Worm (Caenorhabditis elegans) whole organism, L4 larva: Measurements from ENCODE around the gene ZK822.9.

ENCODE experiments used
- F44E2.7 ChIP-seq: fragments of 200-800 bp; sonication (Bioruptor generic); IDR thresholded peaks from 2 replicates; pipeline ENCODE4 v2.1.2; 2022; ENCODE audit warnings: missing genetic modification characterization, missing compliant biosample characterization
- T20F7.1 ChIP-seq: fragments of 200-800 bp; sonication (Bioruptor generic); optimal IDR thresholded peaks from 2 replicates; lab custom pipeline; 2018; ENCODE audit warnings: mild to moderate bottlenecking, missing genetic modification characterization, missing compliant biosample characterization
- T26A8.4 ChIP-seq: fragments of 200-800 bp; sonication (Bioruptor generic); IDR thresholded peaks from 2 replicates; pipeline ENCODE4 v1.3.6; 2022; ENCODE audit warnings: missing genetic modification characterization, missing compliant biosample characterization
- Y105C5A.15 ChIP-seq: fragments of 200-800 bp; sonication (Bioruptor generic); IDR thresholded peaks from 2 replicates; pipeline ENCODE4 v1.3.6; 2022; ENCODE audit warnings: missing genetic modification characterization, missing compliant biosample characterization
- Y48G9A.11 ChIP-seq: fragments of 200-800 bp; sonication (Bioruptor generic); IDR thresholded peaks from 2 replicates; pipeline ENCODE4 v1.3.6; 2022; ENCODE audit warnings: missing genetic modification reagents, missing genetic modification characterization, missing compliant biosample characterization
- Y75B8A.6 ChIP-seq: fragments of 200-800 bp; sonication (Bioruptor generic); IDR thresholded peaks from 2 replicates; pipeline ENCODE4 v1.3.6; 2022; ENCODE audit warnings: missing genetic modification reagents, missing genetic modification characterization, missing compliant biosample characterization
- ZK546.5 ChIP-seq, 2 experiments: sonication (generic microtip); optimal IDR thresholded peaks; 2 replicates each; lab custom pipeline; 2017; ENCODE audit warnings: missing biosample characterization in 2 of 2, missing genetic modification characterization in 2 of 2
- aha-1 ChIP-seq: fragments of 150-350 bp; peaks from one replicate; lab custom pipeline; 2014; ENCODE audit warnings: missing biosample characterization, missing genetic modification characterization
- aly-2 ChIP-seq: sonication (generic microtip); optimal IDR thresholded peaks from 2 replicates; lab custom pipeline; 2018; ENCODE audit warnings: missing biosample characterization, missing genetic modification characterization
- ama-1 ChIP-seq: fragments of 150-350 bp; optimal IDR thresholded peaks from 2 replicates; lab custom pipeline; 2014; ENCODE audit warnings: inconsistent platforms, mixed read lengths
- arid-1 ChIP-seq: fragments of 200-800 bp; sonication (Bioruptor generic); conservative IDR thresholded peaks from 2 replicates; pipeline ENCODE4 v1.3.6; 2022; ENCODE audit warnings: missing genetic modification reagents, missing genetic modification characterization, missing compliant biosample characterization
- ceh-20 ChIP-seq: fragments of 200-800 bp; sonication (Bioruptor generic); IDR thresholded peaks from 2 replicates; pipeline ENCODE4 v1.3.6; 2022; ENCODE audit warnings: missing genetic modification reagents, missing genetic modification characterization, missing compliant biosample characterization
- ceh-82 ChIP-seq: sonication (generic microtip); optimal IDR thresholded peaks from 2 replicates; lab custom pipeline; 2017; ENCODE audit warnings: missing biosample characterization, missing genetic modification characterization
- ces-1 ChIP-seq: fragments of 150-350 bp; sonication (generic microtip); optimal IDR thresholded peaks from 4 replicates; lab custom pipeline; 2014; ENCODE audit warnings: missing biosample characterization, missing genetic modification reagents, missing genetic modification characterization
- cey-2 ChIP-seq: sonication (generic microtip); optimal IDR thresholded peaks from 3 replicates; lab custom pipeline; 2017; ENCODE audit warnings: missing genetic modification characterization, mild to moderate bottlenecking, missing compliant biosample characterization, antibody characterized with exemption, borderline replicate concordance; ENCODE audit not compliant: insufficient read depth
- daf-16 ChIP-seq, 3 experiments: sonication (generic microtip); optimal IDR thresholded peaks; 2 replicates each; lab custom pipeline; 2016 to 2017; ENCODE audit warnings: missing genetic modification characterization in 3 of 3, missing genetic modification reagents in 3 of 3, mild to moderate bottlenecking in 2 of 3, missing compliant biosample characterization in 2 of 3, missing biosample characterization in 1 of 3, moderate library complexity in 1 of 3
- daf-19 ChIP-seq: fragments of 200-800 bp; sonication (Bioruptor generic); conservative IDR thresholded peaks from 2 replicates; pipeline ENCODE4 v1.3.6; 2022; ENCODE audit warnings: missing genetic modification characterization, missing compliant biosample characterization
- daf-8 ChIP-seq: fragments of 200-800 bp; sonication (Bioruptor generic); IDR thresholded peaks from 2 replicates; pipeline ENCODE4 v1.3.6; 2022; ENCODE audit warnings: missing genetic modification characterization, missing compliant biosample characterization
- dpl-1 ChIP-seq: fragments of 150-350 bp; optimal IDR thresholded peaks from 2 replicates; lab custom pipeline; 2014; ENCODE audit warnings: missing biosample characterization, missing genetic modification reagents, missing genetic modification characterization
- egl-43 ChIP-seq: fragments of 200-800 bp; sonication (Bioruptor generic); IDR thresholded peaks from 2 replicates; pipeline ENCODE4 v1.3.6; 2022; ENCODE audit warnings: missing genetic modification reagents, missing genetic modification characterization, missing compliant biosample characterization
- gei-8 ChIP-seq: fragments of 200-800 bp; sonication (Bioruptor generic); optimal IDR thresholded peaks from 2 replicates; lab custom pipeline; 2018; ENCODE audit warnings: mild to moderate bottlenecking, missing genetic modification characterization, missing compliant biosample characterization
- hif-1 ChIP-seq, 2 experiments: sonication (generic microtip); optimal IDR thresholded peaks; 2 replicates each; lab custom pipeline; 2016 to 2017; ENCODE audit warnings: missing compliant biosample characterization in 2 of 2, missing genetic modification characterization in 2 of 2, missing genetic modification reagents in 2 of 2, missing genotype in 2 of 2, mild to moderate bottlenecking in 1 of 2
- hlh-11 ChIP-seq: fragments of 200-800 bp; sonication (Bioruptor generic); optimal IDR thresholded peaks from 2 replicates; lab custom pipeline; 2018; ENCODE audit warnings: mild to moderate bottlenecking, missing genetic modification characterization, missing compliant biosample characterization
- lin-1 ChIP-seq: fragments of 200-800 bp; sonication (Bioruptor generic); IDR thresholded peaks from 2 replicates; pipeline ENCODE4 v1.3.6; 2022; ENCODE audit warnings: missing genetic modification reagents, missing genetic modification characterization, missing compliant biosample characterization
- lir-3 ChIP-seq: sonication (generic microtip); optimal IDR thresholded peaks from 2 replicates; lab custom pipeline; 2016; ENCODE audit warnings: mild to moderate bottlenecking, missing genetic modification characterization, missing compliant biosample characterization
- lsy-2 ChIP-seq, 2 experiments: fragments of 150-350 bp in 1 of 2; sonication (generic microtip) in 1 of 2; optimal IDR thresholded peaks; 2 replicates each; lab custom pipeline; 2014 to 2017; ENCODE audit warnings: missing biosample characterization in 2 of 2, missing genetic modification characterization in 2 of 2
- madf-5 ChIP-seq, 2 experiments: fragments of 200-800 bp; sonication (Bioruptor generic); IDR thresholded peaks; 2 replicates each; pipeline ENCODE4 v1.3.6; 2022; ENCODE audit warnings: missing compliant biosample characterization in 2 of 2, missing genetic modification characterization in 2 of 2
- mdl-1 ChIP-seq, 2 experiments: fragments of 150-350 bp in 1 of 2; sonication (generic microtip) in 1 of 2; optimal IDR thresholded peaks; 2 replicates each; lab custom pipeline; 2014 to 2017; ENCODE audit warnings: missing biosample characterization in 2 of 2, missing genetic modification characterization in 2 of 2
- mep-1 ChIP-seq: fragments of 150-350 bp; sonication (generic microtip); optimal IDR thresholded peaks from 3 replicates; lab custom pipeline; 2014; ENCODE audit warnings: missing biosample characterization, missing genetic modification characterization
- mes-2 ChIP-seq: sonication (generic microtip); optimal IDR thresholded peaks from 2 replicates; lab custom pipeline; 2016; ENCODE audit warnings: missing genotype, mild to moderate bottlenecking, missing genetic modification characterization, missing compliant biosample characterization; ENCODE audit not compliant: poor library complexity, severe bottlenecking
- nhr-10 ChIP-seq: fragments of 150-350 bp; optimal IDR thresholded peaks from 2 replicates; lab custom pipeline; 2014; ENCODE audit warnings: missing biosample characterization, missing genetic modification characterization
- nhr-102 ChIP-seq: sonication (generic microtip); optimal IDR thresholded peaks from 2 replicates; lab custom pipeline; 2016; ENCODE audit warnings: mild to moderate bottlenecking, missing genetic modification characterization, moderate library complexity, missing compliant biosample characterization
- nhr-237 ChIP-seq: sonication (generic microtip); optimal IDR thresholded peaks from 2 replicates; lab custom pipeline; 2017; ENCODE audit warnings: missing biosample characterization, missing genetic modification characterization
- nhr-28 ChIP-seq: fragments of 150-350 bp; optimal IDR thresholded peaks from 2 replicates; lab custom pipeline; 2014; ENCODE audit warnings: missing biosample characterization, missing genetic modification characterization
- nhr-42 ChIP-seq: fragments of 200-800 bp; sonication (Bioruptor generic); IDR thresholded peaks from 2 replicates; pipeline ENCODE4 v1.3.6; 2022; ENCODE audit warnings: missing genetic modification characterization, missing compliant biosample characterization
- nhr-76 ChIP-seq: fragments of 150-350 bp; optimal IDR thresholded peaks from 2 replicates; lab custom pipeline; 2014; ENCODE audit warnings: missing biosample characterization, missing genetic modification characterization
- nhr-77 ChIP-seq: fragments of 150-350 bp; optimal IDR thresholded peaks from 2 replicates; lab custom pipeline; 2014; ENCODE audit warnings: missing biosample characterization, missing genetic modification characterization
- pha-4 ChIP-seq, 2 experiments: fragments of 150-350 bp in 1 of 2; fragments of 200-800 bp in 1 of 2; sonication (Bioruptor generic) in 1 of 2; IDR thresholded peaks in 1 of 2; optimal IDR thresholded peaks in 1 of 2; 2 replicates each; pipeline versions ENCODE4 v1.3.6 to Lab custom; 2014 to 2022; ENCODE audit warnings: missing genetic modification characterization in 2 of 2, missing genetic modification reagents in 2 of 2, missing biosample characterization in 1 of 2, missing compliant biosample characterization in 1 of 2
- pqm-1 ChIP-seq: sonication (generic microtip); optimal IDR thresholded peaks from 2 replicates; lab custom pipeline; 2017; ENCODE audit warnings: missing biosample characterization, missing genetic modification characterization
- saeg-2 ChIP-seq: fragments of 200-800 bp; sonication (Bioruptor generic); IDR thresholded peaks from 2 replicates; pipeline ENCODE4 v1.3.6; 2022; ENCODE audit warnings: missing genetic modification reagents, missing genetic modification characterization, missing compliant biosample characterization
- sdz-12 ChIP-seq: fragments of 200-800 bp; sonication (Bioruptor generic); optimal IDR thresholded peaks from 2 replicates; lab custom pipeline; 2018; ENCODE audit warnings: mild to moderate bottlenecking, missing genetic modification characterization, missing compliant biosample characterization
- skn-1 ChIP-seq: fragments of 150-350 bp; optimal IDR thresholded peaks from 2 replicates; lab custom pipeline; 2014; ENCODE audit warnings: missing biosample characterization, missing genetic modification characterization
- spr-1 ChIP-seq: sonication (generic microtip); optimal IDR thresholded peaks from 2 replicates; lab custom pipeline; 2016; ENCODE audit warnings: mild to moderate bottlenecking, missing genetic modification characterization, missing compliant biosample characterization
- spr-3 ChIP-seq: fragments of 200-800 bp; sonication (Bioruptor generic); optimal IDR thresholded peaks from 2 replicates; lab custom pipeline; 2018; ENCODE audit warnings: mild to moderate bottlenecking, missing genetic modification characterization, missing compliant biosample characterization
- unc-130 ChIP-seq: sonication (generic microtip); optimal IDR thresholded peaks from 2 replicates; lab custom pipeline; 2016; ENCODE audit warnings: missing genetic modification reagents, missing genetic modification characterization, missing compliant biosample characterization
- vab-7 ChIP-seq: fragments of 200-800 bp; sonication (Bioruptor generic); IDR thresholded peaks from 2 replicates; pipeline ENCODE4 v1.3.6; 2022; ENCODE audit warnings: missing genetic modification reagents, missing genetic modification characterization, missing compliant biosample characterization
- zag-1 ChIP-seq: fragments of 150-350 bp; optimal IDR thresholded peaks from 2 replicates; lab custom pipeline; 2014; ENCODE audit warnings: missing biosample characterization, missing genetic modification characterization
- zfp-3 ChIP-seq: fragments of 200-800 bp; sonication (Bioruptor generic); conservative IDR thresholded peaks from 2 replicates; pipeline ENCODE4 v1.3.6; 2022; ENCODE audit warnings: missing genetic modification reagents, missing genetic modification characterization, missing compliant biosample characterization
- zip-2 ChIP-seq: fragments of 150-350 bp; optimal IDR thresholded peaks from 2 replicates; lab custom pipeline; 2014; ENCODE audit warnings: missing biosample characterization, missing genetic modification characterization

Gene ZK822.9

ce11 chrIV:11955592-11955991 is 39.8 kb downstream of the ZK822.9 start (continued):
- TF ChIP-seq Y75B8A.6 (peak; percentile 69; the same call in 1 of the 2 replicates), lsy-2 (tag; optimal IDR thresholded peaks at IDR 0.05; lab: Kevin White, UChicago) (peak; percentile 28 to 60), pqm-1 (peak; percentile 90), spr-3 (GFP tag; lab: Kevin White, UChicago) (peak; percentile 76), T20F7.1 (GFP tag; lab: Kevin White, UChicago) (peak; percentile 66), nhr-28 (tag; lab: Kevin White, UChicago) (peak; percentile 75), nhr-102 (tag; lab: Kevin White, UChicago) (peak; percentile 33), lin-1 (GFP tag; lab: Robert Waterston, UW) (peak; percentile 93), daf-19 (GFP tag; lab: Robert Waterston, UW) (no peak), daf-8 (GFP tag; lab: Robert Waterston, UW) (no peak), mdl-1 (tag; optimal IDR thresholded peaks at IDR 0.05; lab: Kevin White, UChicago) (peak; percentile 34 to 76), mep-1 (tag; lab: Kevin White, UChicago) (peak; percentile 86), nhr-77 (peak; percentile 60), gei-8 (GFP tag; lab: Kevin White, UChicago) (peak; percentile 81), unc-130 (GFP tag; lab: Kevin White, UChicago) (no peak), T26A8.4 (GFP tag; lab: Robert Waterston, UW) (peak; percentile 29), aly-2 (tag; lab: Kevin White, UChicago) (no peak), daf-16 (GFP tag; optimal IDR thresholded peaks at IDR 0.05; lab: Kevin White, UChicago) (peak in 1 of 2 experiments; percentile 73), daf-16 (tag; optimal IDR thresholded peaks at IDR 0.05; lab: Kevin White, UChicago) (peak; percentile 92), nhr-10 (peak; percentile 86), arid-1 (GFP tag; lab: Robert Waterston, UW) (peak; percentile 39), mes-2 (peak; percentile 65)

DNA sequence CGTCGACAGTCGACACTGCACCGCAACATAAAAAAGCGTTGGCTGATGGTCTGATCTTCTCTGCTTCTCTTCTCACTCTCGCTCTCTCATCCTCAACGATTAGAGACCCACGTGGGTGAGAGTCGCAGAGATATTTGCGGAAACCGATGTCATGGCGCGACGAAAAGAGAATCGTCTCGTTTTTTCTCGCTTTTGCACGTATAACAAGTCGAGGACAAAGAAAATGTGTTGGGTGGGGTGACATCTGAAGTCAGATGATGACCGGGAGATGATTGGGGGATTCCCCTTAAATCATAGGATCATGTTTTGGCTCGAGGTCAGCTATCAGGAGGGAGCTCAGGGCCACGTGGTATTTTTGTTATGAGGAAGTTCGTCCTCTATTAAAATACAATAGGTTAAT is 40.6 kb downstream of the ZK822.9 start:
- TF ChIP-seq ceh-20 (GFP tag; lab: Robert Waterston, UW) (peak; percentile 91), skn-1 (tag; lab: Kevin White, UChicago) (no peak), saeg-2 (peak; percentile 89), nhr-77 (peak; percentile 86), cey-2 (tag; lab: Kevin White, UChicago) (peak; percentile 90), sdz-12 (no peak), dpl-1 (GFP tag; lab: Kevin White, UChicago) (peak; percentile 42), ceh-82 (tag; lab: Kevin White, UChicago) (no peak), aha-1 (tag; lab: Kevin White, UChicago) (peak; percentile 100), zip-2 (tag; lab: Kevin White, UChicago) (no peak), F44E2.7 (GFP tag; lab: Robert Waterston, UW) (no peak), ZK546.5 (tag; optimal IDR thresholded peaks at IDR 0.05; lab: Kevin White, UChicago) (no peak), gei-8 (GFP tag; lab: Kevin White, UChicago) (peak; percentile 93), nhr-237 (tag; lab: Kevin White, UChicago) (peak; percentile 27), hif-1 (tag; optimal IDR thresholded peaks at IDR 0.05; lab: Kevin White, UChicago) (peak; percentile 90 to 99), egl-43 (GFP tag; lab: Robert Waterston, UW) (no peak), daf-16 (GFP tag; optimal IDR thresholded peaks at IDR 0.05; lab: Kevin White, UChicago) (no peak), daf-16 (tag; optimal IDR thresholded peaks at IDR 0.05; lab: Kevin White, UChicago) (peak; percentile 71), nhr-42 (GFP tag; lab: Robert Waterston, UW) (no peak), spr-1 (tag; lab: Kevin White, UChicago) (no peak), Y105C5A.15 (GFP tag; lab: Robert Waterston, UW) (no peak), ama-1 (lab: Kevin White, UChicago) (no peak), zfp-3 (GFP tag; lab: Robert Waterston, UW) (peak; percentile 51; the same call in 1 of the 2 replicates), pha-4 (GFP tag; IDR thresholded peaks at IDR 0.05; lab: Robert Waterston, UW) (peak; percentile 74), pha-4 (tag; optimal IDR thresholded peaks at IDR 0.05; lab: Kevin White, UChicago) (no peak), nhr-28 (tag; lab: Kevin White, UChicago) (peak; percentile 92), T20F7.1 (GFP tag; lab: Kevin White, UChicago) (peak; percentile 76), nhr-76 (tag; lab: Kevin White, UChicago) (peak; percentile 54), hlh-11 (peak; percentile 98), lir-3 (no peak), zag-1 (no peak), madf-5 (GFP tag; IDR thresholded peaks at IDR 0.05; lab: Robert Waterston, UW) (peak in 1 of 2 experiments; percentile 61; a peak in 1 of 4 replicates), Y48G9A.11 (GFP tag; lab: Robert Waterston, UW) (no peak), ces-1 (GFP tag; lab: Kevin White, UChicago) (no peak), vab-7 (GFP tag; lab: Robert Waterston, UW) (no peak)
